Fruit fly (Drosophila melanogaster) whole organism, embryonic: Measurements from ENCODE around the gene CG31548.

ENCODE experiments used
- Antp ChIP-seq: fragments of 200-800 bp; sonication (Bioruptor generic); optimal IDR thresholded peaks from 3 replicates; lab custom pipeline; 2016; ENCODE audit warnings: missing biosample characterization, missing genetic modification characterization
- Atf6 ChIP-seq: fragments of 200-800 bp; sonication (Bioruptor generic); IDR thresholded peaks from 2 replicates; pipeline ENCODE4 v1.3.6; 2022; ENCODE audit warnings: missing biosample characterization, missing genetic modification characterization
- CG11560 ChIP-seq: fragments of 200-800 bp; sonication (Bioruptor generic); IDR thresholded peaks from 3 replicates; pipeline ENCODE4 v1.3.6; 2022; ENCODE audit warnings: missing biosample characterization, missing genetic modification characterization
- CG1233 ChIP-seq: fragments of 200-800 bp; sonication (Bioruptor generic); optimal IDR thresholded peaks from 4 replicates; lab custom pipeline; 2018; ENCODE audit warnings: missing biosample characterization, mild to moderate bottlenecking, missing genetic modification characterization
- CG12391 ChIP-seq: fragments of 200-800 bp; sonication (Bioruptor generic); optimal IDR thresholded peaks from 3 replicates; lab custom pipeline; 2018; ENCODE audit warnings: missing biosample characterization, mild to moderate bottlenecking, missing genetic modification characterization, moderate library complexity
- CG12744 ChIP-seq: fragments of 200-800 bp; sonication (Bioruptor generic); optimal IDR thresholded peaks from 2 replicates; lab custom pipeline; 2016; ENCODE audit warnings: missing biosample characterization, missing genetic modification characterization
- CG13624 ChIP-seq: fragments of 200-800 bp; sonication (Bioruptor generic); optimal IDR thresholded peaks from 2 replicates; lab custom pipeline; 2016; ENCODE audit warnings: missing biosample characterization, missing genetic modification characterization
- CG14710 ChIP-seq: fragments of 200-800 bp; sonication (Bioruptor generic); optimal IDR thresholded peaks from 3 replicates; lab custom pipeline; 2019; ENCODE audit warnings: missing biosample characterization, mild to moderate bottlenecking, missing genetic modification characterization, moderate library complexity
- CG18619 ChIP-seq: fragments of 200-800 bp; sonication (Bioruptor generic); optimal IDR thresholded peaks from 3 replicates; lab custom pipeline; 2017; ENCODE audit warnings: missing biosample characterization, mild to moderate bottlenecking, missing genetic modification characterization
- CG2120 ChIP-seq: fragments of 200-800 bp; sonication (Bioruptor generic); optimal IDR thresholded peaks from 3 replicates; lab custom pipeline; 2016; ENCODE audit warnings: missing biosample characterization, missing genetic modification characterization
- CG2875 ChIP-seq: fragments of 200-800 bp; sonication (Bioruptor generic); optimal IDR thresholded peaks from 2 replicates; lab custom pipeline; 2017; ENCODE audit warnings: missing biosample characterization, mild to moderate bottlenecking, missing genetic modification characterization, missing genetic modification reagents
- CG30020 ChIP-seq: fragments of 200-800 bp; optimal IDR thresholded peaks from 2 replicates; lab custom pipeline; 2019; ENCODE audit warnings: missing biosample characterization, mild to moderate bottlenecking, missing genetic modification characterization, moderate library complexity
- CG32767 ChIP-seq: fragments of 200-800 bp; sonication (Bioruptor generic); IDR thresholded peaks from 2 replicates; pipeline ENCODE4 v1.3.6; 2022; ENCODE audit warnings: missing biosample characterization, missing genetic modification characterization
- CG3726 ChIP-seq: fragments of 200-800 bp; sonication (Bioruptor generic); IDR thresholded peaks from 3 replicates; pipeline ENCODE4, ENCODE4 v1.3.6; 2022; ENCODE audit warnings: missing biosample characterization, missing genetic modification characterization
- CG4707 ChIP-seq: fragments of 200-800 bp; sonication (Bioruptor generic); optimal IDR thresholded peaks from 2 replicates; lab custom pipeline; 2018; ENCODE audit warnings: missing biosample characterization, mild to moderate bottlenecking, missing genetic modification characterization, moderate library complexity
- D ChIP-seq, 2 experiments: fragments of 200-800 bp in 1 of 2; fragments of >200 bp in 1 of 2; sonication (Bioruptor generic) in 1 of 2; optimal IDR thresholded peaks; 2 replicates in 1 of 2; 3 replicates in 1 of 2; lab custom pipeline; 2017; ENCODE audit warnings: mild to moderate bottlenecking in 1 of 2, missing biosample characterization in 1 of 2, missing genetic modification characterization in 1 of 2, missing genetic modification reagents in 1 of 2
- Dek ChIP-seq: fragments of 200-800 bp; sonication (Bioruptor generic); optimal IDR thresholded peaks from 3 replicates; lab custom pipeline; 2019; ENCODE audit warnings: missing biosample characterization, mild to moderate bottlenecking, missing genetic modification characterization, moderate library complexity
- Doc2 ChIP-seq: fragments of 200-800 bp; sonication (Bioruptor generic); IDR thresholded peaks from 2 replicates; pipeline ENCODE4 v1.3.6; 2022; ENCODE audit warnings: missing biosample characterization, missing genetic modification characterization
- Doc3 ChIP-seq: fragments of 200-800 bp; sonication (Bioruptor generic); IDR thresholded peaks from 3 replicates; pipeline ENCODE4 v1.3.6; 2022; ENCODE audit warnings: missing biosample characterization, missing genetic modification characterization; ENCODE audit not compliant: partially characterized antibody
- HmgZ ChIP-seq: fragments of 200-800 bp; sonication (Bioruptor generic); optimal IDR thresholded peaks from 2 replicates; lab custom pipeline; 2018; ENCODE audit warnings: missing biosample characterization, mild to moderate bottlenecking, missing genetic modification characterization
- Jarid2 ChIP-seq: fragments of 200-800 bp; sonication (Bioruptor generic); optimal IDR thresholded peaks from 3 replicates; lab custom pipeline; 2017; ENCODE audit warnings: mild to moderate bottlenecking, missing biosample characterization, missing genetic modification reagents, missing genetic modification characterization
- NFAT ChIP-seq: fragments of 200-800 bp; sonication (Bioruptor generic); IDR thresholded peaks from 2 replicates; pipeline ENCODE4 v1.3.6; 2022; ENCODE audit warnings: missing biosample characterization, missing genetic modification characterization
- Oaz ChIP-seq: fragments of 200-800 bp; sonication (Bioruptor generic); IDR thresholded peaks from 2 replicates; pipeline ENCODE4 v1.3.6; 2022; ENCODE audit warnings: missing biosample characterization, missing genetic modification characterization
- Oli ChIP-seq: fragments of 200-800 bp; sonication (Bioruptor generic); optimal IDR thresholded peaks from 2 replicates; lab custom pipeline; 2018; ENCODE audit warnings: missing biosample characterization, mild to moderate bottlenecking, missing genetic modification characterization, moderate library complexity
- PHDP ChIP-seq: fragments of 200-800 bp; sonication (Bioruptor generic); optimal IDR thresholded peaks from 3 replicates; lab custom pipeline; 2018; ENCODE audit warnings: missing biosample characterization, mild to moderate bottlenecking, missing genetic modification characterization, moderate library complexity
- Poxn ChIP-seq: fragments of 200-800 bp; sonication (Bioruptor generic); IDR thresholded peaks from 2 replicates; pipeline ENCODE4 v1.3.6; 2022; ENCODE audit warnings: missing biosample characterization, missing genetic modification characterization
- Side ChIP-seq: fragments of 200-800 bp; sonication (Bioruptor generic); optimal IDR thresholded peaks from 2 replicates; lab custom pipeline; 2016; ENCODE audit warnings: missing biosample characterization, missing genetic modification characterization
- Sox100B ChIP-seq: fragments of 200-800 bp; sonication (Bioruptor generic); optimal IDR thresholded peaks from 3 replicates; lab custom pipeline; 2018; ENCODE audit warnings: missing biosample characterization, mild to moderate bottlenecking, missing genetic modification characterization
- Usf ChIP-seq: fragments of 200-800 bp; sonication (Bioruptor generic); optimal IDR thresholded peaks from 2 replicates; lab custom pipeline; 2017; ENCODE audit warnings: missing genotype, missing biosample characterization, missing genetic modification characterization
- ap ChIP-seq: fragments of 200-800 bp; sonication (Bioruptor generic); IDR thresholded peaks from 2 replicates; pipeline ENCODE4 v1.3.6; 2022; ENCODE audit warnings: missing biosample characterization, missing genetic modification characterization
- ara ChIP-seq: fragments of 200-800 bp; sonication (Bioruptor generic); IDR thresholded peaks from 2 replicates; pipeline ENCODE4 v1.3.6; 2022; ENCODE audit warnings: missing biosample characterization, missing genetic modification characterization
- az2 ChIP-seq: fragments of 200-800 bp; sonication (Bioruptor generic); optimal IDR thresholded peaks from 3 replicates; lab custom pipeline; 2016; ENCODE audit warnings: missing biosample characterization, missing genetic modification characterization
- bcd ChIP-seq: fragments of 200-800 bp; sonication (Bioruptor generic); optimal IDR thresholded peaks from 2 replicates; lab custom pipeline; 2017; ENCODE audit warnings: missing biosample characterization, mild to moderate bottlenecking, missing genetic modification characterization
- btn ChIP-seq: fragments of 200-800 bp; sonication (Bioruptor generic); optimal IDR thresholded peaks from 2 replicates; lab custom pipeline; 2016; ENCODE audit warnings: missing biosample characterization, missing genetic modification characterization
- chinmo ChIP-seq: fragments of 200-800 bp; sonication (Bioruptor generic); IDR thresholded peaks from 4 replicates; pipeline ENCODE4 v1.3.6; 2022; ENCODE audit warnings: missing biosample characterization, missing genetic modification characterization; ENCODE audit not compliant: partially characterized antibody
- crc ChIP-seq: fragments of 200-800 bp; sonication (Bioruptor generic); optimal IDR thresholded peaks from 2 replicates; lab custom pipeline; 2016; ENCODE audit warnings: missing biosample characterization, missing genetic modification characterization
- da ChIP-seq: fragments of 200-800 bp; sonication (Bioruptor generic); optimal IDR thresholded peaks from 2 replicates; lab custom pipeline; 2016; ENCODE audit warnings: missing biosample characterization, missing genetic modification characterization
- eve ChIP-seq, 2 experiments: fragments of >200 bp; optimal IDR thresholded peaks; 2 replicates each; lab custom pipeline; 2017; ENCODE audit warnings: missing biosample characterization in 2 of 2, missing genetic modification characterization in 2 of 2
- her ChIP-seq: fragments of 200-800 bp; sonication (Bioruptor generic); optimal IDR thresholded peaks from 2 replicates; lab custom pipeline; 2016; ENCODE audit warnings: missing biosample characterization, missing genetic modification characterization
- insv ChIP-seq, 2 experiments: fragments of 200-800 bp; sonication (Bioruptor generic); optimal IDR thresholded peaks; 3 replicates each; lab custom pipeline; 2016 to 2018; ENCODE audit warnings: missing biosample characterization in 2 of 2, missing genetic modification characterization in 2 of 2
- mam ChIP-seq: fragments of 200-800 bp; sonication (Bioruptor generic); optimal IDR thresholded peaks from 3 replicates; lab custom pipeline; 2016; ENCODE audit warnings: missing biosample characterization, missing genetic modification characterization
- nom ChIP-seq: fragments of 200-800 bp; sonication (Bioruptor generic); optimal IDR thresholded peaks from 2 replicates; lab custom pipeline; 2017; ENCODE audit warnings: missing biosample characterization, missing genetic modification characterization, mild to moderate bottlenecking, moderate library complexity, missing genetic modification reagents
- oc ChIP-seq: fragments of 200-800 bp; sonication (Bioruptor generic); optimal IDR thresholded peaks from 2 replicates; lab custom pipeline; 2018; ENCODE audit warnings: missing biosample characterization, mild to moderate bottlenecking, missing genetic modification characterization, moderate library complexity
- odd ChIP-seq: fragments of 200-800 bp; sonication (Bioruptor generic); optimal IDR thresholded peaks from 2 replicates; lab custom pipeline; 2017; ENCODE audit warnings: missing biosample characterization, mild to moderate bottlenecking, missing genetic modification characterization
- p53 ChIP-seq: fragments of 200-800 bp; sonication (Bioruptor generic); optimal IDR thresholded peaks from 2 replicates; lab custom pipeline; 2016; ENCODE audit warnings: missing biosample characterization, missing genetic modification characterization
- ro ChIP-seq: fragments of 200-800 bp; sonication (Bioruptor generic); IDR thresholded peaks from 2 replicates; pipeline ENCODE4 v1.3.6; 2022; ENCODE audit warnings: missing biosample characterization, missing genetic modification characterization
- ttk ChIP-seq: fragments of 200-800 bp; sonication (Bioruptor generic); IDR thresholded peaks from 2 replicates; pipeline ENCODE4 v2.1.2; 2022; ENCODE audit warnings: missing biosample characterization, missing genetic modification characterization
- unc-4 ChIP-seq: fragments of 200-800 bp; sonication (Bioruptor generic); IDR thresholded peaks from 2 replicates; pipeline ENCODE4 v1.3.6; 2022; ENCODE audit warnings: missing biosample characterization, missing genetic modification characterization; ENCODE audit not compliant: partially characterized antibody
- wdn ChIP-seq: fragments of 200-800 bp; sonication (Bioruptor generic); IDR thresholded peaks from 2 replicates; pipeline ENCODE4 v1.3.6; 2022; ENCODE audit warnings: missing biosample characterization, missing genetic modification characterization
- wek ChIP-seq: fragments of 200-800 bp; sonication (Bioruptor generic); optimal IDR thresholded peaks from 3 replicates; lab custom pipeline; 2018; ENCODE audit warnings: missing biosample characterization, mild to moderate bottlenecking, missing genetic modification characterization, moderate library complexity
- yki ChIP-seq: fragments of >200 bp; optimal IDR thresholded peaks from 3 replicates; lab custom pipeline; 2018

Gene CG31548

dm6 chr3R:5601044-5601523, 35.6 kb downstream of the CG31548 start, which contains the start of the genes kra and SecS (continued):
- TF ChIP-seq Dek (tag; lab: Kevin White, UChicago): peak; percentile 29
- TF ChIP-seq oc (tag; lab: Kevin White, UChicago): no peak
- TF ChIP-seq insv (GFP tag; optimal IDR thresholded peaks at IDR 0.05; lab: Kevin White, UChicago): peak in 1 of 2 experiments; percentile 44
- TF ChIP-seq CG3726 (GFP tag; lab: Robert Waterston, UW): no peak
- no peak for TF ChIP-seq yki (lab: Kevin White, UChicago)
- peak; percentile 74 for TF ChIP-seq CG12391 (tag; lab: Kevin White, UChicago)
- no peak for TF ChIP-seq ttk (GFP tag; lab: Robert Waterston, UW)
- TF ChIP-seq ro (GFP tag; lab: Robert Waterston, UW): no peak
- TF ChIP-seq ap (GFP tag; lab: Robert Waterston, UW): no peak
- no peak for TF ChIP-seq Doc2 (GFP tag; lab: Robert Waterston, UW)
- peak; percentile 35 for TF ChIP-seq Antp (GFP tag; lab: Kevin White, UChicago)
- no peak for TF ChIP-seq CG32767
- peak; percentile 35 for TF ChIP-seq CG2875 (GFP tag; lab: Kevin White, UChicago)
- no peak for TF ChIP-seq D (optimal IDR thresholded peaks at IDR 0.05; lab: Kevin White, UChicago)
- TF ChIP-seq D (GFP tag; optimal IDR thresholded peaks at IDR 0.05; lab: Kevin White, UChicago): no peak
- no peak for TF ChIP-seq btn
- TF ChIP-seq Usf (GFP tag; lab: Kevin White, UChicago): no peak
- TF ChIP-seq crc (GFP tag; lab: Kevin White, UChicago): no peak
- peak; percentile 51 for TF ChIP-seq CG18619 (GFP tag; lab: Kevin White, UChicago)
- TF ChIP-seq az2 (GFP tag; lab: Kevin White, UChicago): peak; percentile 66
- no peak for TF ChIP-seq eve (GFP tag; optimal IDR thresholded peaks at IDR 0.05; lab: Kevin White, UChicago)
- no peak for TF ChIP-seq wek (GFP tag; lab: Kevin White, UChicago)
- no peak for TF ChIP-seq unc-4 (GFP tag; lab: Robert Waterston, UW)
- peak; percentile 36 for TF ChIP-seq CG1233 (GFP tag; lab: Kevin White, UChicago)
- no peak for TF ChIP-seq Doc3 (GFP tag; lab: Robert Waterston, UW)
- TF ChIP-seq bcd (GFP tag; lab: Kevin White, UChicago): peak; percentile 63
- TF ChIP-seq CG30020 (tag; lab: Kevin White, UChicago): peak; percentile 60
- TF ChIP-seq wdn (GFP tag; lab: Robert Waterston, UW): no peak
- peak; percentile 21 for TF ChIP-seq CG12744 (GFP tag; lab: Kevin White, UChicago)
- no peak for TF ChIP-seq CG4707 (GFP tag; lab: Kevin White, UChicago)
- no peak for TF ChIP-seq Oli (tag; lab: Kevin White, UChicago)
- TF ChIP-seq mam (GFP tag; lab: Kevin White, UChicago): peak; percentile 68
- no peak for TF ChIP-seq Poxn (GFP tag; lab: Robert Waterston, UW)
- TF ChIP-seq Jarid2 (GFP tag; lab: Kevin White, UChicago): no peak
- TF ChIP-seq CG2120 (GFP tag; lab: Kevin White, UChicago): peak; percentile 76
- TF ChIP-seq NFAT (GFP tag; lab: Robert Waterston, UW): no peak
- TF ChIP-seq HmgZ (tag; lab: Kevin White, UChicago): peak; percentile 63
- no peak for TF ChIP-seq Oaz (GFP tag; lab: Robert Waterston, UW)
- TF ChIP-seq CG14710: peak; percentile 86
- TF ChIP-seq p53: no peak
- TF ChIP-seq CG11560 (tag; lab: Robert Waterston, UW): no peak
- TF ChIP-seq chinmo (GFP tag; lab: Robert Waterston, UW): no peak
- no peak for TF ChIP-seq Atf6
- peak; percentile 47 for TF ChIP-seq Side (GFP tag; lab: Kevin White, UChicago)
- TF ChIP-seq her (GFP tag; lab: Kevin White, UChicago): no peak
- peak; percentile 71 for TF ChIP-seq Sox100B (GFP tag; lab: Kevin White, UChicago)
- no peak for TF ChIP-seq odd (GFP tag; lab: Kevin White, UChicago)
- peak; percentile 59 for TF ChIP-seq PHDP (tag; lab: Kevin White, UChicago)
- TF ChIP-seq nom: peak; percentile 1
- TF ChIP-seq CG13624 (GFP tag; lab: Kevin White, UChicago): peak; percentile 32
- TF ChIP-seq da (GFP tag; lab: Kevin White, UChicago): no peak
- TF ChIP-seq ara (GFP tag; lab: Robert Waterston, UW): no peak
